Fruit fly (Drosophila melanogaster) whole organism, prepupa: Measurements from ENCODE around the gene CG4318.

ENCODE experiments used
- CG10631 ChIP-seq: fragments of 200-800 bp; sonication (Bioruptor generic); optimal IDR thresholded peaks from 2 replicates; lab custom pipeline; 2016; ENCODE audit warnings: missing biosample characterization, missing genetic modification characterization
- CG10669 ChIP-seq: fragments of 200-800 bp; sonication (Bioruptor generic); optimal IDR thresholded peaks from 3 replicates; lab custom pipeline; 2018; ENCODE audit warnings: missing biosample characterization, mild to moderate bottlenecking, missing genetic modification characterization, moderate library complexity
- CG11294 ChIP-seq: fragments of 200-800 bp; sonication (Bioruptor generic); IDR thresholded peaks from 2 replicates; pipeline ENCODE4 v1.3.6; 2022; ENCODE audit warnings: missing biosample characterization, missing genetic modification characterization
- CG11762 ChIP-seq: fragments of 200-800 bp; sonication (Bioruptor generic); optimal IDR thresholded peaks from 3 replicates; lab custom pipeline; 2016; ENCODE audit warnings: missing biosample characterization, missing genetic modification characterization; ENCODE audit not compliant: insufficient read depth
- CG11902 ChIP-seq: fragments of 200-800 bp; sonication (Bioruptor generic); optimal IDR thresholded peaks from 3 replicates; lab custom pipeline; 2016; ENCODE audit warnings: missing biosample characterization, missing genetic modification characterization
- CG15336 ChIP-seq: fragments of 200-800 bp; sonication (Bioruptor generic); IDR thresholded peaks from 2 replicates; pipeline ENCODE4 v1.3.6; 2022; ENCODE audit warnings: missing biosample characterization, missing genetic modification characterization
- CG1621 ChIP-seq: fragments of 200-800 bp; sonication (Bioruptor generic); optimal IDR thresholded peaks from 3 replicates; lab custom pipeline; 2018; ENCODE audit warnings: missing biosample characterization, mild to moderate bottlenecking, missing genetic modification characterization
- CG16779 ChIP-seq: fragments of 200-800 bp; sonication (Bioruptor generic); optimal IDR thresholded peaks from 3 replicates; lab custom pipeline; 2017; ENCODE audit warnings: missing biosample characterization, mild to moderate bottlenecking, missing genetic modification characterization
- CG3032 ChIP-seq: fragments of 200-800 bp; optimal IDR thresholded peaks from 2 replicates; lab custom pipeline; 2019; ENCODE audit warnings: missing biosample characterization, mild to moderate bottlenecking, missing genetic modification characterization, moderate library complexity
- CG31627 ChIP-seq: fragments of 200-800 bp; sonication (Bioruptor generic); optimal IDR thresholded peaks from 3 replicates; lab custom pipeline; 2016; ENCODE audit warnings: missing biosample characterization, missing genetic modification characterization
- CG32006 ChIP-seq: fragments of 200-800 bp; sonication (Bioruptor generic); optimal IDR thresholded peaks from 3 replicates; lab custom pipeline; 2017; ENCODE audit warnings: missing biosample characterization, mild to moderate bottlenecking, missing genetic modification characterization
- CG34406 ChIP-seq: fragments of 200-800 bp; sonication (Bioruptor generic); optimal IDR thresholded peaks from 3 replicates; lab custom pipeline; 2016; ENCODE audit warnings: missing biosample characterization, missing genetic modification characterization
- CG3919 ChIP-seq: fragments of 200-800 bp; sonication (Bioruptor generic); optimal IDR thresholded peaks from 3 replicates; lab custom pipeline; 2016; ENCODE audit warnings: missing biosample characterization, missing genetic modification characterization
- CG4318 ChIP-seq: fragments of 200-800 bp; sonication (Bioruptor generic); optimal IDR thresholded peaks from 3 replicates; lab custom pipeline; 2017; ENCODE audit warnings: missing biosample characterization, mild to moderate bottlenecking, missing genetic modification characterization
- CG6163 ChIP-seq: fragments of 200-800 bp; sonication (Bioruptor generic); IDR thresholded peaks from 3 replicates; pipeline ENCODE4 v1.3.6; 2022; ENCODE audit warnings: missing biosample characterization, missing genetic modification characterization
- CG6792 ChIP-seq: fragments of 200-800 bp; sonication (Bioruptor generic); optimal IDR thresholded peaks from 3 replicates; lab custom pipeline; 2016; ENCODE audit warnings: missing biosample characterization, missing genetic modification characterization
- CG6808 ChIP-seq: fragments of 200-800 bp; sonication (Bioruptor generic); optimal IDR thresholded peaks from 3 replicates; lab custom pipeline; 2017; ENCODE audit warnings: missing biosample characterization, missing genetic modification characterization, mild to moderate bottlenecking, moderate library complexity, missing genetic modification reagents
- CG6854 ChIP-seq: fragments of 200-800 bp; sonication (Bioruptor generic); optimal IDR thresholded peaks from 2 replicates; lab custom pipeline; 2017; ENCODE audit warnings: missing biosample characterization, mild to moderate bottlenecking, missing genetic modification characterization
- CG8119 ChIP-seq: fragments of 200-800 bp; sonication (Bioruptor generic); IDR thresholded peaks from 3 replicates; pipeline ENCODE4 v1.3.6; 2022; ENCODE audit warnings: missing biosample characterization, missing genetic modification characterization
- CG8632 ChIP-seq: fragments of 200-800 bp; sonication (Bioruptor generic); optimal IDR thresholded peaks from 3 replicates; lab custom pipeline; 2016; ENCODE audit warnings: missing biosample characterization, missing genetic modification characterization
- CG9139 ChIP-seq: fragments of 200-800 bp; sonication (Bioruptor generic); optimal IDR thresholded peaks from 3 replicates; lab custom pipeline; 2017; ENCODE audit warnings: missing biosample characterization, mild to moderate bottlenecking, missing genetic modification characterization
- Eip75B ChIP-seq: fragments of 200-800 bp; sonication (Bioruptor generic); optimal IDR thresholded peaks from 3 replicates; lab custom pipeline; 2016; ENCODE audit warnings: missing biosample characterization, missing genetic modification characterization
- Eip78C ChIP-seq: fragments of 200-800 bp; sonication (Bioruptor generic); peaks from one replicate; lab custom pipeline; 2016; ENCODE audit warnings: missing biosample characterization, missing genetic modification characterization
- Ets21C ChIP-seq: fragments of 200-800 bp; sonication (Bioruptor generic); optimal IDR thresholded peaks from 3 replicates; lab custom pipeline; 2016; ENCODE audit warnings: missing biosample characterization, missing genetic modification characterization
- Gug ChIP-seq: fragments of 200-800 bp; sonication (Bioruptor generic); IDR thresholded peaks from 2 replicates; pipeline ENCODE4 v1.3.6; 2022; ENCODE audit warnings: missing biosample characterization, missing genetic modification characterization
- Hr4 ChIP-seq: fragments of 200-800 bp; sonication (Bioruptor generic); optimal IDR thresholded peaks from 3 replicates; lab custom pipeline; 2016; ENCODE audit warnings: missing biosample characterization, missing genetic modification characterization
- Lpt ChIP-seq: fragments of 200-800 bp; sonication (Bioruptor generic); optimal IDR thresholded peaks from 3 replicates; lab custom pipeline; 2016; ENCODE audit warnings: missing biosample characterization, missing genetic modification characterization
- OdsH ChIP-seq: fragments of 200-800 bp; sonication (Bioruptor generic); optimal IDR thresholded peaks from 3 replicates; lab custom pipeline; 2016; ENCODE audit warnings: missing biosample characterization, missing genetic modification characterization
- Smox ChIP-seq: fragments of 200-800 bp; sonication (Bioruptor generic); optimal IDR thresholded peaks from 3 replicates; lab custom pipeline; 2016; ENCODE audit warnings: missing biosample characterization, missing genetic modification characterization
- Sox14 ChIP-seq: fragments of 200-800 bp; sonication (Bioruptor generic); optimal IDR thresholded peaks from 3 replicates; lab custom pipeline; 2016; ENCODE audit warnings: missing biosample characterization, missing genetic modification characterization
- Sox15 ChIP-seq: fragments of 200-800 bp; sonication (Bioruptor generic); optimal IDR thresholded peaks from 3 replicates; lab custom pipeline; 2016; ENCODE audit warnings: missing biosample characterization, missing genetic modification characterization
- cyc ChIP-seq: fragments of 200-800 bp; sonication (Bioruptor generic); optimal IDR thresholded peaks from 3 replicates; lab custom pipeline; 2016; ENCODE audit warnings: missing biosample characterization, missing genetic modification characterization
- dac ChIP-seq: fragments of 200-800 bp; sonication (Bioruptor generic); optimal IDR thresholded peaks from 2 replicates; lab custom pipeline; 2017; ENCODE audit warnings: missing biosample characterization, mild to moderate bottlenecking, missing genetic modification characterization
- dsx ChIP-seq: fragments of 200-800 bp; optimal IDR thresholded peaks from 3 replicates; lab custom pipeline; 2019; ENCODE audit warnings: missing biosample characterization, mild to moderate bottlenecking, missing genetic modification characterization, moderate library complexity; ENCODE audit not compliant: poor library complexity, severe bottlenecking
- esn ChIP-seq: fragments of 200-800 bp; sonication (Bioruptor generic); optimal IDR thresholded peaks from 2 replicates; lab custom pipeline; 2016; ENCODE audit warnings: missing biosample characterization, mild to moderate bottlenecking, missing genetic modification characterization, moderate library complexity
- fd85E ChIP-seq: fragments of 200-800 bp; sonication (Bioruptor generic); optimal IDR thresholded peaks from 3 replicates; lab custom pipeline; 2016; ENCODE audit warnings: missing biosample characterization, missing genetic modification characterization
- pdm3 ChIP-seq: fragments of 200-800 bp; sonication (Bioruptor generic); optimal IDR thresholded peaks from 3 replicates; lab custom pipeline; 2016; ENCODE audit warnings: missing biosample characterization, missing genetic modification characterization
- salr ChIP-seq, 2 experiments: fragments of 200-800 bp; sonication (Bioruptor generic); optimal IDR thresholded peaks; 3 replicates each; lab custom pipeline; 2016 to 2018; ENCODE audit warnings: missing biosample characterization in 2 of 2, missing genetic modification characterization in 2 of 2, mild to moderate bottlenecking in 1 of 2
- spab ChIP-seq: fragments of 200-800 bp; sonication (Bioruptor generic); optimal IDR thresholded peaks from 2 replicates; lab custom pipeline; 2017; ENCODE audit warnings: missing biosample characterization, mild to moderate bottlenecking, missing genetic modification characterization, missing genetic modification reagents
- ss ChIP-seq, 2 experiments: fragments of 200-800 bp; sonication (Bioruptor generic); optimal IDR thresholded peaks; 2 replicates in 1 of 2; 3 replicates in 1 of 2; lab custom pipeline; 2017 to 2018; ENCODE audit warnings: mild to moderate bottlenecking in 2 of 2, missing biosample characterization in 2 of 2, missing genetic modification characterization in 2 of 2, moderate library complexity in 1 of 2
- svp ChIP-seq: fragments of 200-800 bp; sonication (Bioruptor generic); peaks from one replicate; lab custom pipeline; 2016; ENCODE audit warnings: missing biosample characterization, missing genetic modification characterization
- vri ChIP-seq: fragments of 200-800 bp; sonication (Bioruptor generic); optimal IDR thresholded peaks from 3 replicates; lab custom pipeline; 2016; ENCODE audit warnings: missing biosample characterization, mild to moderate bottlenecking, missing genetic modification characterization

CG4318 gene

dm6 chrX:13127973-13128749 is 26.6 kb downstream of the CG4318 start (continued):
- peak; percentile 43 for TF ChIP-seq CG6792 (GFP tag; lab: Kevin White, UChicago)
- TF ChIP-seq ss (GFP tag; optimal IDR thresholded peaks at IDR 0.05; lab: Kevin White, UChicago): peak in 1 of 2 experiments; percentile 28
- peak; percentile 69 for TF ChIP-seq Sox14 (GFP tag; lab: Kevin White, UChicago)
- TF ChIP-seq Eip75B (GFP tag; lab: Kevin White, UChicago): peak; percentile 56
- peak; percentile 31 to 55 for TF ChIP-seq salr (GFP tag; optimal IDR thresholded peaks at IDR 0.05; lab: Kevin White, UChicago)
- peak; percentile 55 for TF ChIP-seq CG8632 (GFP tag; lab: Kevin White, UChicago)
- peak; percentile 65 for TF ChIP-seq Hr4 (GFP tag; lab: Kevin White, UChicago)
- TF ChIP-seq Ets21C (GFP tag; lab: Kevin White, UChicago): peak; percentile 39
- peak; percentile 50 for TF ChIP-seq Sox15 (GFP tag; lab: Kevin White, UChicago)
- TF ChIP-seq svp (GFP tag; lab: Kevin White, UChicago): peak; percentile 84

dm6 chrX:13125559-13125958 is 29.2 kb downstream of the CG4318 start:
- TF ChIP-seq Eip78C: no peak
- no peak for TF ChIP-seq CG10631
- no peak for TF ChIP-seq svp (GFP tag; lab: Kevin White, UChicago)
- no peak for TF ChIP-seq CG32006 (GFP tag; lab: Kevin White, UChicago)
- TF ChIP-seq CG6163: no peak
- no peak for TF ChIP-seq ss (GFP tag; optimal IDR thresholded peaks at IDR 0.05; lab: Kevin White, UChicago)
- no peak for TF ChIP-seq CG11762 (GFP tag; lab: Kevin White, UChicago)
- TF ChIP-seq CG15336 (GFP tag; lab: Robert Waterston, UW): no peak
- no peak for TF ChIP-seq Ets21C (GFP tag; lab: Kevin White, UChicago)
- TF ChIP-seq OdsH (GFP tag; lab: Kevin White, UChicago): no peak
- TF ChIP-seq CG4318 (GFP tag; lab: Kevin White, UChicago): no peak
- no peak for TF ChIP-seq CG16779 (tag; lab: Kevin White, UChicago)
- TF ChIP-seq, all 60 proteins: peak for 0

dm6 chrX:13116438-13117243 is 38.1 kb downstream of the CG4318 start:
- TF ChIP-seq ss (GFP tag; optimal IDR thresholded peaks at IDR 0.05; lab: Kevin White, UChicago): peak; percentile 88 to 90
- peak; percentile 13 for TF ChIP-seq CG34406
- TF ChIP-seq dsx (GFP tag; lab: Kevin White, UChicago): peak; percentile 43
- peak; percentile 74 for TF ChIP-seq CG9139
- TF ChIP-seq pdm3: peak; percentile 6
- TF ChIP-seq Lpt (GFP tag; lab: Kevin White, UChicago): no peak
- peak; percentile 38 for TF ChIP-seq CG1621 (tag; lab: Kevin White, UChicago)
- no peak for TF ChIP-seq fd85E (GFP tag; lab: Kevin White, UChicago)
- no peak for TF ChIP-seq cyc (GFP tag; lab: Kevin White, UChicago)
- TF ChIP-seq CG4318 (GFP tag; lab: Kevin White, UChicago): no peak
- peak; percentile 33 for TF ChIP-seq CG3032 (tag; lab: Kevin White, UChicago)
- peak; percentile 25 for TF ChIP-seq CG6854
- TF ChIP-seq CG31627 (GFP tag; lab: Kevin White, UChicago): no peak
- peak; percentile 40 for TF ChIP-seq spab (GFP tag; lab: Kevin White, UChicago)
- TF ChIP-seq CG11762 (GFP tag; lab: Kevin White, UChicago): no peak
- peak; percentile 27 for TF ChIP-seq OdsH (GFP tag; lab: Kevin White, UChicago)
- TF ChIP-seq Sox15 (GFP tag; lab: Kevin White, UChicago): no peak
- no peak for TF ChIP-seq Smox
- TF ChIP-seq vri: no peak
- no peak for TF ChIP-seq Gug (GFP tag; lab: Robert Waterston, UW)
- peak; percentile 73 for TF ChIP-seq CG6808 (GFP tag; lab: Kevin White, UChicago)
- peak; percentile 57 for TF ChIP-seq CG32006 (GFP tag; lab: Kevin White, UChicago)
- peak; percentile 65; the same call in 2 of the 3 replicates for TF ChIP-seq CG6163
- TF ChIP-seq salr (GFP tag; optimal IDR thresholded peaks at IDR 0.05; lab: Kevin White, UChicago): peak in 1 of 2 experiments; percentile 15
- peak; percentile 92 for TF ChIP-seq Eip78C
- TF ChIP-seq esn (GFP tag; lab: Kevin White, UChicago): no peak
- peak; percentile 35 for TF ChIP-seq CG10669
- peak; percentile 12 for TF ChIP-seq Hr4 (GFP tag; lab: Kevin White, UChicago)
- peak; percentile 2 for TF ChIP-seq CG3919 (GFP tag; lab: Kevin White, UChicago)
- no peak for TF ChIP-seq dac
- TF ChIP-seq CG8119 (GFP tag; lab: Robert Waterston, UW): no peak; the same call in 2 of the 3 replicates
- no peak for TF ChIP-seq CG11294 (GFP tag; lab: Robert Waterston, UW)
- TF ChIP-seq CG11902 (GFP tag; lab: Kevin White, UChicago): no peak
